Worm (Caenorhabditis elegans) whole organism, early embryonic: ENCODE results near the gene odc-1.

Source experiments
- F13C5.2 ChIP-seq: sonication (generic microtip); optimal IDR thresholded peaks from 2 replicates; lab custom pipeline; 2017; ENCODE audit warnings: mild to moderate bottlenecking, missing genetic modification characterization, inconsistent platforms, missing compliant biosample characterization
- aly-1 ChIP-seq: sonication (generic microtip); optimal IDR thresholded peaks from 2 replicates; lab custom pipeline; 2016; ENCODE audit warnings: missing genetic modification characterization, missing compliant biosample characterization
- ama-1 ChIP-seq: fragments of 150-350 bp; optimal IDR thresholded peaks from 2 replicates; lab custom pipeline; 2014
- ceh-13 ChIP-seq: fragments of 200-800 bp; sonication (Bioruptor generic); optimal IDR thresholded peaks from 2 replicates; lab custom pipeline; 2018; ENCODE audit warnings: mild to moderate bottlenecking, missing genetic modification characterization, missing compliant biosample characterization
- ceh-36 ChIP-seq: sonication (generic microtip); optimal IDR thresholded peaks from 2 replicates; lab custom pipeline; 2016; ENCODE audit warnings: missing genetic modification characterization, inconsistent platforms, missing compliant biosample characterization
- ets-7 ChIP-seq: sonication (generic microtip); optimal IDR thresholded peaks from 2 replicates; lab custom pipeline; 2016; ENCODE audit warnings: missing genotype, missing genetic modification characterization, missing compliant biosample characterization
- flt-1 ChIP-seq: fragments of 200-800 bp; sonication (Bioruptor generic); IDR thresholded peaks from 2 replicates; pipeline ENCODE4 v1.3.6; 2022; ENCODE audit warnings: missing genetic modification characterization, missing compliant biosample characterization
- hmbx-1 ChIP-seq: sonication (generic microtip); optimal IDR thresholded peaks from 2 replicates; lab custom pipeline; 2016; ENCODE audit warnings: mild to moderate bottlenecking, missing genetic modification characterization, missing compliant biosample characterization
- hnd-1 ChIP-seq: sonication (generic microtip); optimal IDR thresholded peaks from 2 replicates; lab custom pipeline; 2016; ENCODE audit warnings: missing genetic modification characterization, missing compliant biosample characterization
- pes-1 ChIP-seq: fragments of 200-800 bp; sonication (Bioruptor generic); IDR thresholded peaks from 2 replicates; pipeline ENCODE4 v1.3.6; 2022; ENCODE audit warnings: missing genetic modification reagents, missing genetic modification characterization, missing compliant biosample characterization
- scrt-1 ChIP-seq: fragments of 200-800 bp; sonication (Bioruptor generic); IDR thresholded peaks from 2 replicates; pipeline ENCODE4 v1.3.6; 2022; ENCODE audit warnings: missing genetic modification characterization, missing compliant biosample characterization
- sea-1 ChIP-seq: fragments of 200-800 bp; sonication (Bioruptor generic); conservative IDR thresholded peaks from 2 replicates; pipeline ENCODE4 v1.3.6; 2022; ENCODE audit warnings: missing genetic modification characterization, missing compliant biosample characterization
- tbx-37 ChIP-seq: fragments of 200-800 bp; sonication (Bioruptor generic); conservative IDR thresholded peaks from 2 replicates; pipeline ENCODE4 v1.3.6; 2022; ENCODE audit warnings: missing genetic modification reagents, missing genetic modification characterization, missing compliant biosample characterization

- no peak for TF ChIP-seq ama-1 (lab: Kevin White, UChicago)
- TF ChIP-seq ceh-13 (GFP tag; lab: Kevin White, UChicago) = no peak
- TF ChIP-seq ceh-36 (tag; lab: Kevin White, UChicago) = no peak
- no peak for TF ChIP-seq flt-1
- TF ChIP-seq pes-1 = no peak
- no peak for TF ChIP-seq sea-1 (GFP tag; lab: Robert Waterston, UW)
- TF ChIP-seq scrt-1 = no peak
- no peak for TF ChIP-seq tbx-37
- TF ChIP-seq ets-7 (tag; lab: Kevin White, UChicago) = no peak
- no peak for TF ChIP-seq hmbx-1 (tag; lab: Kevin White, UChicago)
- TF ChIP-seq hnd-1 (tag; lab: Kevin White, UChicago) = no peak
- TF ChIP-seq F13C5.2 = no peak
- no peak for TF ChIP-seq aly-1 (tag; lab: Kevin White, UChicago)
Observed at ce11 chrV:6948225-6948624, 48.2 kb upstream of the odc-1 start, which contains the start of gene Y57E12B.1.
